Worm (Caenorhabditis elegans) whole organism, L1 larva: ENCODE measurements around the gene srbc-13.

Source experiments
- ama-1 ChIP-seq: fragments of 150-350 bp; optimal IDR thresholded peaks from 2 replicates; lab custom pipeline; 2014
- dpl-1 ChIP-seq, 3 experiments: fragments of 150-350 bp in 2 of 3; sonication (generic microtip) in 1 of 3; optimal IDR thresholded peaks; 2 replicates each; lab custom pipeline; 2014 to 2017; ENCODE audit warnings: missing biosample characterization in 3 of 3, missing genetic modification characterization in 3 of 3, missing genetic modification reagents in 3 of 3
- egl-27 ChIP-seq, 2 experiments: fragments of 150-350 bp in 1 of 2; sonication (generic microtip); optimal IDR thresholded peaks; 3 replicates each; lab custom pipeline; 2017 to 2018; ENCODE audit warnings: missing biosample characterization in 2 of 2, missing genetic modification characterization in 2 of 2, missing genetic modification reagents in 2 of 2
- grh-1 ChIP-seq: fragments of 200-800 bp; sonication (Bioruptor generic); IDR thresholded peaks from 2 replicates; pipeline ENCODE4 v1.3.6; 2022; ENCODE audit warnings: missing genetic modification reagents, missing genetic modification characterization, missing compliant biosample characterization
- jun-1 ChIP-seq: fragments of 150-350 bp; optimal IDR thresholded peaks from 2 replicates; lab custom pipeline; 2014; ENCODE audit warnings: missing biosample characterization, missing genetic modification reagents, missing genetic modification characterization
- lin-15B ChIP-seq: fragments of 150-350 bp; sonication (generic microtip); optimal IDR thresholded peaks from 3 replicates; lab custom pipeline; 2014; ENCODE audit warnings: missing biosample characterization, missing genetic modification characterization
- lsy-2 ChIP-seq, 2 experiments: fragments of 150-350 bp; optimal IDR thresholded peaks; 2 replicates each; lab custom pipeline; 2014; ENCODE audit warnings: missing biosample characterization in 2 of 2, missing genetic modification characterization in 2 of 2
- nhr-11 ChIP-seq: fragments of 150-350 bp; optimal IDR thresholded peaks from 2 replicates; lab custom pipeline; 2014; ENCODE audit warnings: missing biosample characterization, missing genetic modification characterization
- nhr-28 ChIP-seq: fragments of 150-350 bp; optimal IDR thresholded peaks from 2 replicates; lab custom pipeline; 2014; ENCODE audit warnings: missing biosample characterization, missing genetic modification characterization
- nhr-84 ChIP-seq: sonication (generic microtip); optimal IDR thresholded peaks from 2 replicates; lab custom pipeline; 2017; ENCODE audit warnings: missing biosample characterization, missing genetic modification characterization
- nhr-85 ChIP-seq: sonication (generic microtip); peaks from one replicate; lab custom pipeline; 2016; ENCODE audit warnings: missing genetic modification characterization, inconsistent platforms, missing compliant biosample characterization
- sox-4 ChIP-seq: sonication (generic microtip); optimal IDR thresholded peaks from 2 replicates; lab custom pipeline; 2016; ENCODE audit warnings: missing genetic modification characterization, missing compliant biosample characterization
- ztf-11 ChIP-seq, 2 experiments: sonication (generic microtip); optimal IDR thresholded peaks; 2 replicates each; lab custom pipeline; 2016 to 2017; ENCODE audit warnings: missing genetic modification characterization in 2 of 2, missing biosample characterization in 1 of 2, missing compliant biosample characterization in 1 of 2

DNA sequence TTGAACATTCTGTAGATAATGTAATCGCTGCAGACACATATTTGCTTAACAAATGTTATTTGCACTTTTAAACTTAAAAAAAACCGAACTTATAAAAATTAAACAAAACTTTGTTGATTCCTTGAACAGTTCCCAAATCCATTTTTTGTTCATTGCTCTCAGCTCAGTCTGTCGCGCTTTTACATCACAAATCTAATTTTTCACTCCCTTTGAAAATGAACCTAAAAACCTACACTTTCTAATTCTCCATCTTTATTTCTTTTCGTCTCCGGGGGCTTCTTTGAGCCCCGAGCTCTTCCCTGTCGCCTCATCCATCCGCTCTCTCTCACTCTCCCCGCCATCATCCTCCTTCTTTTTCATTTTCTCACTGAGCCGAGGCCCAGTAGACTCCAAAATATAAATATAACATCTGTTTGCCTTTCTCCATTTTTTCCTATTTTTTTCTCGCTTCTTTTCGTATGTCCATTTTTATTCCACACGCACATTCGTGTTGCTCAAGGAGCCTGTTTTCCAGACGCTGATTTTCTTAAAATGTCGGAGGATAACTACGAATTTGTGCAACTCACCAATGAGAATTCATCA lies 37.2 kb upstream of the srbc-13 start, which contains the start of gene R13D11.4:
- TF ChIP-seq ztf-11 (tag; optimal IDR thresholded peaks at IDR 0.05; lab: Kevin White, UChicago) (no peak), ama-1 (lab: Kevin White, UChicago) (no peak), egl-27 (tag; optimal IDR thresholded peaks at IDR 0.05; lab: Kevin White, UChicago) (no peak), lin-15B (tag; lab: Kevin White, UChicago) (no peak), nhr-11 (no peak), lsy-2 (tag; optimal IDR thresholded peaks at IDR 0.05; lab: Kevin White, UChicago) (no peak), nhr-84 (tag; lab: Kevin White, UChicago) (no peak), dpl-1 (GFP tag; optimal IDR thresholded peaks at IDR 0.05; lab: Kevin White, UChicago) (no peak), nhr-85 (tag; lab: Kevin White, UChicago) (no peak), sox-4 (tag; lab: Kevin White, UChicago) (no peak), jun-1 (tag; lab: Kevin White, UChicago) (no peak), grh-1 (GFP tag; lab: Robert Waterston, UW) (no peak), nhr-28 (tag; lab: Kevin White, UChicago) (no peak)
